Fruit fly (Drosophila melanogaster): ENCODE data around the gene sisA.

Gene sisA

DNA sequence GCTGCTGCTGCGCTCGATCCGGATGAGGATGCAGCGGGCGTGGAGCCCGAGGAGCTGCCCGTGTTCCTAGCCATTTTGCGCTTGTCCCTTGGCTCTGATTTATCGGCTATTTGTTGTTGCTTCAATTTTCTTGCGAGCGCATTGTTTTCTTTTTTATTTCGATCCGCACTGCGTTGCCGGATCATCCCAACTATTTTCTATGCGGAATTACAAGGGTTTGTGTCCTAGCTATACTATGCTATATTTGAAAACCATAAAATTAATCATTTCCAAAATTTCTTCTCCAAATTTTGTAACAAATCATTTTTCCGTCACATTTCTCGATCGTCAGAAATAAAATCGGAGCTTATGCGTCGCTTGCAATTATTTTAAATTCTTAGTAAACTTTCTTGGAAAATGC lies 25.7 kb upstream of the sisA start, which contains the start of the genes GCS1 and CG11756:
Gene GCS1, minus strand, starts transcription at position 193 of the 400 bp plus-strand sequence.
Gene CG11756, plus strand, starts transcription at position 312 of the 400 bp plus-strand sequence.
- no peak for TF ChIP-seq insv (optimal IDR thresholded peaks at IDR 0.05)
- TF ChIP-seq Sin3A (optimal IDR thresholded peaks at IDR 0.05), result no peak
- TF ChIP-seq psq (optimal IDR thresholded peaks at IDR 0.05), result no peak
- TF ChIP-seq Myc (optimal IDR thresholded peaks at IDR 0.05), result no peak
- no peak for TF ChIP-seq ttk (optimal IDR thresholded peaks at IDR 0.05)
- no peak for TF ChIP-seq h (optimal IDR thresholded peaks at IDR 0.05)

DNA sequence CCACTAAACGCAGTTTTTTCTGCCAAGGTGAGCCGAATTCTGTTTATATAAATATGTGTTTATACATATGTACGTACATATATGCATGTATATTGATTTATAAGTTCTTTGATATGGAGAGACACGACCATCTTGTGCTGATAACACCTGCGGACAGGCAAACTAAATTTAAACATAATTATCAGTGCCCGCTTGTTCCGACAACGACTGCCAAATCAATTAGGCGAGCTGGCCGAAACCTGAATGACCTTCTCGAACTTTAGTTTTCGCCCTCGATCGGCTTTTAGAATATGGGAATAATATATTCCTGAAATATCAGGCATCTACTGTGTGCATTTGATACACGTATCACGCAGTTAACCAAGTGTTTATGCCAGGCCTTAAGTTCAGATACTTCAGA lies 20.6 kb upstream of the sisA start:
- no peak for TF ChIP-seq psq (optimal IDR thresholded peaks at IDR 0.05)
- TF ChIP-seq insv (optimal IDR thresholded peaks at IDR 0.05), result no peak
- no peak for TF ChIP-seq Myc (optimal IDR thresholded peaks at IDR 0.05)
- no peak for TF ChIP-seq ttk (optimal IDR thresholded peaks at IDR 0.05)

DNA sequence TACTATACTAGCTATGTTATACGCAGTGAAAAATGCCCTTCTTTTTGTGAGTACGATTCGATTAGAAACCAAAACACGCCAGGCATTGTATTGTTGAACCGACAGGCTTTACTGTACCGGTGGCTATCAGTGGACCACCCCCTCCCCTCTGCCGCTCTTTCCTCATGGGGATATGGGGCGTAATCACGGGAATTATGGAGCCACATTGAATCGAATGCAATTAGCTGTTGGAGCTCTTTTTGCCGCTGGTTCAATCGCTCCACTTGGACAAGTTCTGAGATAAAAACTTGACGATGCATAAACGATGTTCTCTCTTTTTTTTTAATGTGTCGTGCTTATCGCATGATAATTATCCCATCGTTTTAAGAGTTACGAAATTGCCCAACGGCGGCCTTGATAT lies 20.0 kb upstream of the sisA start:
- TF ChIP-seq psq (optimal IDR thresholded peaks at IDR 0.05), result no peak
- no peak for TF ChIP-seq ttk (optimal IDR thresholded peaks at IDR 0.05)
- TF ChIP-seq Myc (optimal IDR thresholded peaks at IDR 0.05), result no peak
- no peak for TF ChIP-seq Sin3A (optimal IDR thresholded peaks at IDR 0.05)
- no peak for TF ChIP-seq insv (optimal IDR thresholded peaks at IDR 0.05)

DNA sequence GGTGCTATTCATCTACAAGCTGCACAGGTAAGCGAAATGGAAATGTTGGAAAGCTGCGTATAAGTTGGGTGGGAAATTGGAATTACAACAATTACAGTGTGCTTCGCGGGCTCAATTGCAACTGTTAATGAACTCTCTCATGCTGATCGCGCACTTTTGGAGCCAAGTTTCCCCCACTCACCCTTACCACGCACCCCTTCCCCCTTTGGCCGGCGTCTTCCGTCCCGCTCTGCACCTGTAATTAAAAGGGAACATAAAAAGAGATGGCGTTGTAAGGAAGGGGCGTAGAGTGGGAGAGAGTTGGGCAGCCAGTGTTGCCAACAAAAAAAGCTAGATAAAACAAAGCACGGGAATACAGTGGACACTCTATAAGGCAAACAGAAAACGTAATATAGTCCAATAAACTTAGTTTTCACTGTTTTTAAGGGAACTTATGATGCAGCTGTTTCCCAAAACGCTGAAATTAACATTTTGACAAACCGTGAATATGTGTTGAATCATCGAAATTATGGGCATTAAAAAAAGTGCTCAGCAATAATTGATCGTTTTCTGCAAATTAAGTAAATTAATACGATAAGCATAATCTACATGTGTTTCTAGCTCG lies 18.7 kb upstream of the sisA start:
- TF ChIP-seq Myc (optimal IDR thresholded peaks at IDR 0.05) (no peak), ttk (optimal IDR thresholded peaks at IDR 0.05) (no peak), insv (optimal IDR thresholded peaks at IDR 0.05) (no peak), psq (optimal IDR thresholded peaks at IDR 0.05) (no peak), Sin3A (optimal IDR thresholded peaks at IDR 0.05) (no peak), h (optimal IDR thresholded peaks at IDR 0.05) (no peak)

DNA sequence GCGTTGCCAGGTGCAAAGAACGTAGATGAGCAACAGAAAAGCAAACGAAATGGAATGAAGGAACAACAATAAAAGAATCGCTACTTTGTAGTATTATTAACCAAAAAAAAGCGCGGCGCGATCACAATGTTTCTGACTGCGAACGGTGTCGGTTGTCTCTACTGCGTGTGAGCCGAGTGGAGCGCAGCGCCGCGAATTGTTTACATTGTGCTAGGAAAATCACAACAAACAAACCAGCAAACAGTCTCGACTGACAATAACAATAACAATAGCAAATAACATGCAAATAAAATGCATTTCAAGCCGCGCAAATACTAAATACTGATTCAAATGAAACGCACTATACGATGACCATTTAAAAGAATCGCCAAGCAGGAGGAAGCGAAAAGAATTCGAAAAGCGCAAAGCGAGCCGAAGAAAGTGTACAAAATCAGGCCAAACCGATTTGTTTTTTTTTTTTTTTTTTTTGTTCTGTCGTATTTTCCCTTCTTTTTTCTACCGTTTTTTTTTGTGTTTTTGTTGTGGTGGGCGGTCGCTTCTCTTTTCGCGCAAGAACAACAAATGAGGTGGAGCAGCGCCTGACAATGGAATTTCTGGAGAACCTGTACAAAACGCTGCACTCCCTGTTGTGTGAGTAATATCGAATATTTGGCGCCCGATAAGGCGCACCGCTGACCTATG lies 17.9 kb upstream of the sisA start, which contains the start of the genes CG34348 and Kap3:
Gene CG34348, plus strand, starts transcription at position 6 of the 681 bp plus-strand sequence.
Gene Kap3, minus strand, starts transcription at position 217 of the 681 bp plus-strand sequence.
- TF ChIP-seq Myc (optimal IDR thresholded peaks at IDR 0.05), result no peak
- TF ChIP-seq Sin3A (optimal IDR thresholded peaks at IDR 0.05), result no peak
- no peak for TF ChIP-seq h (optimal IDR thresholded peaks at IDR 0.05)
- TF ChIP-seq psq (optimal IDR thresholded peaks at IDR 0.05), result no peak
- TF ChIP-seq insv (optimal IDR thresholded peaks at IDR 0.05), result no peak
- TF ChIP-seq ttk (optimal IDR thresholded peaks at IDR 0.05), result no peak

DNA sequence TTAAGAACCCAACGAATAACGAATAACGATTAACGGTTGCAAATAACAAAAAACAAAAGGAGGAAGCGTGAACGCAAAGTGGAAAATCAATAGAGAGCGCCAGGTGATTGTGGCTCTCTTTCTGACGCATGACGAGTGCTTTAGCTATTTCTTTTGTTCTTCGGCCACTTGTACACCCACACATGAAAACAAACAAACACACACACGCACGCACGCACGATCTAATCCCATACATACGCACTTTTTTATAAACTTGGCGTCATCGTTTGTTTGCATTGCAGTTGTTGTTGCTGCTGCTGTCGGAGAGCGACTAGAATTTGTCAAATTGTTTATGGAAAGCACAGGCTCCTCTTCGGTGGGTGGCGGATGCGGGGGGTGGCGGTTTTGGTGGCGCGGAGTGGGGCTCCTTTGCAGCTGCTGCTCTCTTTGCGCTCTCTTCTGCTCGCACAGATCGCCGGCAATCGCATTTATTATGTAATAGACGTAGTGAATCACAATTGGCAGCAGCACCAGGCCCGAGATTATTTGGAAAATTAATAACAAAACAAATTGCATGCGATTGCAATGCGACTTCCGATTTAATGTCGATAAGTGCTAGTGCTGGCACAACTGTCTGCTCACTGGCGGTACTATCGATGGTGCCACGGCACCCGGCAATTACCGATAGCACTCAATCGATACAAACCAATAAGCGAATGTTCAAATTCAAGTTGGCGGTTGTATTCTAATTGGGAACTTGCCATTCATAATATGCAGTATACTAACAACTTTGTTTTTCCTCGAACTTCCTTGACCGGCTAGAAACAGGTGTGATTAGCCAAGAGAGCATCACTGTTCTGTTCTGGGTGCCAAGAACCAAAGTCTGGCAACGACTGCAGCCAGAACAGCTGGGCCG lies 17.1 kb upstream of the sisA start:
- TF ChIP-seq psq (optimal IDR thresholded peaks at IDR 0.05), result no peak
- no peak for TF ChIP-seq insv (optimal IDR thresholded peaks at IDR 0.05)
- TF ChIP-seq h (optimal IDR thresholded peaks at IDR 0.05), result no peak
- TF ChIP-seq ttk (optimal IDR thresholded peaks at IDR 0.05), result no peak
- TF ChIP-seq Myc (optimal IDR thresholded peaks at IDR 0.05), result no peak
- no peak for TF ChIP-seq Sin3A (optimal IDR thresholded peaks at IDR 0.05)

DNA sequence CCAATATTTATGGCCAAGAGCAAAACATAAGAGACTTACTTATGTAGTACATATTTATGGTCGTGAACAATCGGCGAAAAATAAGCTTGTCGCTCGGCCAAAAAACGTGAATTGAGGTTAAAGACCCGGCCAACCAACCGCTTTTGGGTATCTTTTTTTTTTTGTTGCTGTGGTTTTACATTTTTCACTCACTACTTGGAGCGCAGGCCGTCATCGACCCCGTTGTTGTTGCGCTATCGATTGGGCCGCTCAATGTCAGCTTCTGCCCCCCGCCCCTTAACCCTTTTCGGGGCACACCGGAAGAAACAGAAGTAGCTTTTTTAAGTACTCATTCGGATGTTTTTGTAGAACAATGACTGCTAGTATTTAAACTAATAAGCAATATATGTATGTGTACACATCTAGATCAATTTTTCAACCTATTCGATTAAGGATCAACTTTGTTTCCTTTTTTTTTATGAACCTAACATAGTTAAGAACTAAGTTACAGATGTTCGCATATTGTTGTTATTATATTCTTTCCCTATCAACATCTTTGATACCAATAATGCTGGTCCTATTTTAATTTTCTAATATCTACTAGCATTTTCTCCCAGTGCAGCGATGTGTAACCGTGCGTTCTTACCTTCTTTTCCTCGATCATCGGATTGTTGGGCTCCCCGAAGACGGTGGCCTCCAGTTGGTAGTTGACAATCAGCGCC lies 16.0 kb upstream of the sisA start:
- TF ChIP-seq Myc (optimal IDR thresholded peaks at IDR 0.05), result no peak
- TF ChIP-seq Sin3A (optimal IDR thresholded peaks at IDR 0.05), result no peak
- no peak for TF ChIP-seq psq (optimal IDR thresholded peaks at IDR 0.05)
- no peak for TF ChIP-seq insv (optimal IDR thresholded peaks at IDR 0.05)
- no peak for TF ChIP-seq h (optimal IDR thresholded peaks at IDR 0.05)
- no peak for TF ChIP-seq ttk (optimal IDR thresholded peaks at IDR 0.05)

DNA sequence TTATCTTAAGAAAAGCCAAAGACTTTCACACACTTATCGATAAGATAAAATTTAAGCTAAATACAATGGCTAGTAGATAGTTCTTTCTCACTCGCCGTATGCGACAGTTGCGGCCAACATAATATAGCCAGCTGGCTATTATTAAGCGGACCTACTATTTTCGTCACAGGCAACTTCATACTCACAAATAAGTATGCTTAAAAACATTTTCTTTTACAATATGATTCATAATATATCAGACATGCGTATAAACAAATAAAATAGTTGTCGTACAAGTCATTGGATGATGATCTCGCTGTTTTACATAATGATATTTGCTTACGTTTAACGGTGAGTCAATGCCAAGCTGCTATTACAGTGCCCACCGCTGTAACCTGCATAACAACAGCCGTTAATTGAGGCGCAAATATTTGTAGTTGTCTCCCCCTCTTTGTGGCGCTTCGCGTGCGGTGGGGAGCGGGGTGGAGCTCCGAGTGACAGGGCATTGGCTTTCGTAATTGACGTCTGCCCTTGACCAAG lies 4.1 kb upstream of the sisA start:
- TF ChIP-seq Sin3A (optimal IDR thresholded peaks at IDR 0.05) (no peak), Myc (optimal IDR thresholded peaks at IDR 0.05) (no peak), h (optimal IDR thresholded peaks at IDR 0.05) (no peak), psq (optimal IDR thresholded peaks at IDR 0.05) (no peak), insv (optimal IDR thresholded peaks at IDR 0.05) (no peak), ttk (optimal IDR thresholded peaks at IDR 0.05) (no peak)

DNA sequence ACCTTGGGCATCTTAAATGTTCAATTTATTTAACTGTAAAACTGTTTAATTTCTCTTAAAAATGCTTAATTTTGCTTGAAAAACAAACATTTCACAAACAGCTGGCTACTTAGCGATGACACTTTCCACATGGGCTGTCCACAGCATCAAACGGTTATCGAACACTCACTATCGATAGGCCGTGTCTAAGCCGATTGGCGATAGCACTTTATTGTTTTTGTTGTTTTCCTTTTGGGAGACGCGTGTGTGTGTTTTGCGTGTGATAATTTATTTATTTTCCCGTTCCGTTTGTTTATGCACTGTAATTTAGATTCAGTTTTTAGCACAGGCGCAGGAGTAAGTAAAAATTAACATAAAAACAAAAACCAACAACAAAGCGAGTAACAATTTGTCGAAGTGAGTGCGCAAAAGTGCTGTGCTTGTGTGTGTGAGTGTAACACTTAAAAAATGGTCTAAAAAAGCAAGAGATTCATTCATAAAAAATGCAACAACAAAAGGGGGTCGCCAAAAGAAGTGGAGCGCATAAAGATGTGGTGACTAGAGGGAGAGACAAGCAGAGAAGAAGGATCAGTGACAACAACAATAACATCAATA lies 3.1 kb upstream of the sisA start, which contains the start of gene Gapvd1:
Gene Gapvd1, plus strand, starts transcription at position 211 of the 594 bp plus-strand sequence.
- TF ChIP-seq Sin3A (optimal IDR thresholded peaks at IDR 0.05), result no peak
- no peak for TF ChIP-seq insv (optimal IDR thresholded peaks at IDR 0.05)
- no peak for TF ChIP-seq h (optimal IDR thresholded peaks at IDR 0.05)
- TF ChIP-seq psq (optimal IDR thresholded peaks at IDR 0.05), result no peak
- TF ChIP-seq ttk (optimal IDR thresholded peaks at IDR 0.05), result no peak
- TF ChIP-seq Myc (optimal IDR thresholded peaks at IDR 0.05), result no peak

DNA sequence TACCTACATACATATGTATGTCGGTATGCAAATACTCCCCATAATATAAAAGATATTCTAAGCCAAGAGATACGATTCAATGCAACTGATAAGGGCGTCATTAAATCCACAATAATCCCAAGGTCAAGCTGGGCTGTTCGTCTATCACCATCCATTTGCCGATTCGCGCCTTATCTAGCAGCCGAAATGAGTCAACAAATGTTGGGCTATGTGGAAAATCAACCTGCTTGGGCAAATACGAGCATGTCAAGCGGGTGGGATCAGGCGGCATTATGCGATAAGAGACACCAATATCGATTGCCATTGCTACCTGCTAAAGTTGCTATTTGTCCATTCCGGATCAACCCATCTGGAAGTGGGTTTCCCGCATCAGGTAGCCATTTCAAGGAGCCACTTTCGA lies 502 bp upstream of the sisA start:
- TF ChIP-seq h (optimal IDR thresholded peaks at IDR 0.05) (no peak), ttk (optimal IDR thresholded peaks at IDR 0.05) (no peak), psq (optimal IDR thresholded peaks at IDR 0.05) (no peak), insv (optimal IDR thresholded peaks at IDR 0.05) (no peak), Myc (optimal IDR thresholded peaks at IDR 0.05) (no peak), Sin3A (optimal IDR thresholded peaks at IDR 0.05) (no peak)

DNA sequence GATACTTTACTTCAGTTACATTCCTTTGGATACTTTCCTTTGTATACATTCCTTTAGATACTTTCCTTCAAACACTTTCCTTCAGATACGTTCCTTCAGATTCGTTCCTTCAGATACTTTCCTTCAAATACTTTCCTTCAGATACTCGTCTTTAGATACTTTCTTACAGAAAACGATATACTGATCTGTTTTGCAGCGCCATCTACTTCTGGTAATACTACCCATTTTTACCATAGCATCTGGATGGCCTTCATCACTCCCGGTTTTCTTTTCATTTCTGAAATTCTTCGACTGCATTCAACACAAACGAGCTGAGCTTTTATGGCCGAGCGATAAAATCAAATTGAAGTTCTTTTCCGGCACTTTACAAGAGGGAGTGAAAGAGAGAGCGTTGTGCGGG lies 2.2 kb downstream of the sisA start:
- TF ChIP-seq Myc (optimal IDR thresholded peaks at IDR 0.05), result no peak
- no peak for TF ChIP-seq h (optimal IDR thresholded peaks at IDR 0.05)
- no peak for TF ChIP-seq psq (optimal IDR thresholded peaks at IDR 0.05)
- TF ChIP-seq Sin3A (optimal IDR thresholded peaks at IDR 0.05), result no peak
- TF ChIP-seq insv (optimal IDR thresholded peaks at IDR 0.05), result no peak
- TF ChIP-seq ttk (optimal IDR thresholded peaks at IDR 0.05), result no peak

Data from Kc167 (cell line).